Worm (Caenorhabditis elegans): Measurements from ENCODE around the gene M151.1.

- TF ChIP-seq klf-2 (GFP tag; conservative IDR thresholded peaks at IDR 0.05) (no peak), ztf-29 (GFP tag; IDR thresholded peaks at IDR 0.05) (no peak), flt-1 (GFP tag; IDR thresholded peaks at IDR 0.05) (no peak), cog-1 (tag; optimal IDR thresholded peaks at IDR 0.05) (no peak), ztf-23 (GFP tag; IDR thresholded peaks at IDR 0.05) (no peak)
Measured at ce11 chrII:3639238-3639637, 2.1 kb upstream of the M151.1 start, which contains the start of gene fbxb-31.
